Fruit fly (Drosophila melanogaster) whole organism: ENCODE measurements around the gene Msp300.

ENCODE experiments used
- CG8478 ChIP-seq: fragments of >200 bp; optimal IDR thresholded peaks from 2 replicates; lab custom pipeline; 2018; ENCODE audit warnings: inconsistent platforms
- Dll ChIP-seq: fragments of >200 bp; optimal IDR thresholded peaks from 2 replicates; lab custom pipeline; 2017
- EcR ChIP-seq, 2 experiments: fragments of >200 bp; optimal IDR thresholded peaks; 2 replicates each; lab custom pipeline; 2017; ENCODE audit warnings: missing biosample characterization in 2 of 2, missing genetic modification characterization in 2 of 2, missing genetic modification reagents in 2 of 2
- psq ChIP-seq: fragments of >200 bp; optimal IDR thresholded peaks from 2 replicates; lab custom pipeline; 2017

dm6 chr2L:5063936-5064335 is 36.7 kb upstream of the Msp300 start:
- TF ChIP-seq CG8478 (lab: Kevin White, UChicago) (no peak), EcR (GFP tag; optimal IDR thresholded peaks at IDR 0.05; lab: Kevin White, UChicago) (no peak), psq (no peak), Dll (lab: Kevin White, UChicago) (no peak)
